Fruit fly (Drosophila melanogaster): ENCODE results near the gene myd.
A peak's percentile ranks its signal among the peaks of the same experiment; 100 is the strongest.

The myd gene

dm6 chr3R:19162135-19162616 is 18.3 kb upstream of the myd start, which contains the start of the genes CG42359 and Nsun5 (continued):
- TF ChIP-seq lov (optimal IDR thresholded peaks at IDR 0.05) (no peak), lov (GFP tag; IDR thresholded peaks at IDR 0.05) (peak; percentile 85; the same call in 2 of the 3 replicates), hth (optimal IDR thresholded peaks at IDR 0.05) (no peak), Ets97D (GFP tag; optimal IDR thresholded peaks at IDR 0.05) (peak; percentile 92), tap (tag; optimal IDR thresholded peaks at IDR 0.05) (peak; percentile 81), CG15269 (tag; optimal IDR thresholded peaks at IDR 0.05) (peak; percentile 86), sima (GFP tag; optimal IDR thresholded peaks at IDR 0.05) (peak; percentile 62), ase (GFP tag; IDR thresholded peaks at IDR 0.05) (peak; percentile 86), luna (GFP tag; optimal IDR thresholded peaks at IDR 0.05) (peak; percentile 70), Antp (GFP tag; optimal IDR thresholded peaks at IDR 0.05) (peak; percentile 93), tgo (GFP tag; IDR thresholded peaks at IDR 0.05) (peak; percentile 86), CG12769 (tag; optimal IDR thresholded peaks at IDR 0.05) (peak; percentile 95), da (GFP tag; optimal IDR thresholded peaks at IDR 0.05) (peak; percentile 81), sens (GFP tag) (peak; percentile 98), zen (tag; optimal IDR thresholded peaks at IDR 0.05) (peak; percentile 91), B-H2 (GFP tag; optimal IDR thresholded peaks at IDR 0.05) (peak; percentile 91), ems (GFP tag; optimal IDR thresholded peaks at IDR 0.05) (peak; percentile 94), caup (GFP tag; optimal IDR thresholded peaks at IDR 0.05; ENCODE audit: severe bottlenecking) (peak; percentile 80), unc-4 (GFP tag; IDR thresholded peaks at IDR 0.05; ENCODE audit: partially characterized antibody) (peak; percentile 95), h (optimal IDR thresholded peaks at IDR 0.05) (no peak), bab2 (GFP tag; optimal IDR thresholded peaks at IDR 0.05) (peak; percentile 92), CG17361 (GFP tag; IDR thresholded peaks at IDR 0.05) (peak; percentile 92), sisA (GFP tag; IDR thresholded peaks at IDR 0.05) (peak; percentile 89), E2f1 (GFP tag; IDR thresholded peaks at IDR 0.05) (peak; percentile 86), MTF-1 (GFP tag; optimal IDR thresholded peaks at IDR 0.05; ENCODE audit: borderline replicate concordance) (peak; percentile 50), Dll (GFP tag; IDR thresholded peaks at IDR 0.05; ENCODE audit: partially characterized antibody) (peak; percentile 97), Gug (GFP tag; IDR thresholded peaks at IDR 0.05) (peak; percentile 89), HmgZ (tag; optimal IDR thresholded peaks at IDR 0.05) (peak; percentile 93), mirr (GFP tag; optimal IDR thresholded peaks at IDR 0.05) (peak; percentile 88), lbe (GFP tag; optimal IDR thresholded peaks at IDR 0.05) (peak; percentile 88), CG13624 (GFP tag; optimal IDR thresholded peaks at IDR 0.05) (peak; percentile 94), Sry-β (GFP tag; optimal IDR thresholded peaks at IDR 0.05) (peak; percentile 35), CG6854 (GFP tag; optimal IDR thresholded peaks at IDR 0.05) (peak; percentile 28), CG2120 (GFP tag; optimal IDR thresholded peaks at IDR 0.05) (peak; percentile 95), CG2202 (tag; optimal IDR thresholded peaks at IDR 0.05) (peak; percentile 77), CG18764 (GFP tag; optimal IDR thresholded peaks at IDR 0.05) (peak; percentile 92), BEAF-32 (GFP tag; optimal IDR thresholded peaks at IDR 0.05) (peak; percentile 95), CG1792 (GFP tag; optimal IDR thresholded peaks at IDR 0.05) (peak; percentile 87), ash1 (GFP tag; optimal IDR thresholded peaks at IDR 0.05) (peak; percentile 57), H2.0 (GFP tag; IDR thresholded peaks at IDR 0.05) (peak; percentile 88), Atf-2 (GFP tag; optimal IDR thresholded peaks at IDR 0.05) (peak; percentile 88), gsb-n (tag; optimal IDR thresholded peaks at IDR 0.05) (peak; percentile 89), ap (GFP tag; IDR thresholded peaks at IDR 0.05) (peak; percentile 79), Doc3 (GFP tag; IDR thresholded peaks at IDR 0.05; ENCODE audit: partially characterized antibody) (peak; percentile 94), sd (tag; optimal IDR thresholded peaks at IDR 0.05) (peak; percentile 99), ftz-f1 (GFP tag; optimal IDR thresholded peaks at IDR 0.05) (peak; percentile 98), Hr3 (GFP tag; optimal IDR thresholded peaks at IDR 0.05) (peak; percentile 89), cad (GFP tag; optimal IDR thresholded peaks at IDR 0.05) (no peak), gsb (GFP tag; IDR thresholded peaks at IDR 0.05) (peak; percentile 60; the same call in 1 of the 2 replicates), sob (GFP tag; IDR thresholded peaks at IDR 0.05) (peak; percentile 94), HHEX (GFP tag; optimal IDR thresholded peaks at IDR 0.05) (peak; percentile 84), lab (GFP tag; optimal IDR thresholded peaks at IDR 0.05) (peak; percentile 93)
